Fruit fly (Drosophila melanogaster): ENCODE results near the gene CG43814.

DNA sequence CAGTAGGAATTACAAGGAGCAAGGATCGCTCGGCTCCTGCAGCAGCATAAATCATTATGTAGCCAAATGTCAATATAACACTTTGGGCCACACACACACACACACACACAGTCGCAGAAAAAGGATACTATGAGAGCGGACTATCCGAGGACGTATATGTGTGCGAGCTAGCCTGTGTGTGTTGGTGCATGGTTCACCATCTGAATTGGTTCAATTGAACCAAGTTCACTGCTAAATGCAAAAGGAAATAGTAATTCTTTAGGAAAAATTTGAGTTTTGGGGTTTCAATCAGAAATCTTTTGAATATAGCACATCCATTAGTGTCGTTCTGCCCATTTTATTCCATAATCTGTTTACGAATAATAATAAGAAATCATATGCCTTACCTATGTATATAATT is 41.0 kb upstream of the CG43814 start:
- TF ChIP-seq CG14711 (tag; optimal IDR thresholded peaks at IDR 0.05), result no peak
- TF ChIP-seq cic (GFP tag; optimal IDR thresholded peaks at IDR 0.05), result no peak
- no peak for TF ChIP-seq CG7101 (tag; optimal IDR thresholded peaks at IDR 0.05)

Data from whole organism, adult.